Fruit fly (Drosophila melanogaster) whole organism, embryonic: ENCODE results near the gene Vha36-3.

Source experiments
- Aef1 ChIP-seq: fragments of 200-800 bp; sonication (Bioruptor generic); IDR thresholded peaks from 3 replicates; pipeline ENCODE4 v1.3.6; 2022; ENCODE audit warnings: missing biosample characterization, missing genetic modification characterization
- CG1024 ChIP-seq: fragments of 200-800 bp; sonication (Bioruptor generic); IDR thresholded peaks from 2 replicates; pipeline ENCODE4 v1.3.6; 2022; ENCODE audit warnings: missing biosample characterization, missing genetic modification characterization
- CG10274 ChIP-seq: fragments of 200-800 bp; sonication (Bioruptor generic); optimal IDR thresholded peaks from 3 replicates; lab custom pipeline; 2017; ENCODE audit warnings: missing biosample characterization, mild to moderate bottlenecking, missing genetic modification characterization
- CG12299 ChIP-seq: fragments of 200-800 bp; sonication (Bioruptor generic); optimal IDR thresholded peaks from 2 replicates; lab custom pipeline; 2018; ENCODE audit warnings: missing biosample characterization, mild to moderate bottlenecking, missing genetic modification characterization
- CG13624 ChIP-seq: fragments of 200-800 bp; sonication (Bioruptor generic); optimal IDR thresholded peaks from 2 replicates; lab custom pipeline; 2016; ENCODE audit warnings: missing biosample characterization, missing genetic modification characterization
- CG1602 ChIP-seq: fragments of 200-800 bp; sonication (Bioruptor generic); optimal IDR thresholded peaks from 3 replicates; lab custom pipeline; 2016; ENCODE audit warnings: missing biosample characterization, missing genetic modification characterization
- CG16813 ChIP-seq: fragments of 200-800 bp; sonication (Bioruptor generic); IDR thresholded peaks from 3 replicates; pipeline ENCODE4 v1.3.6; 2022; ENCODE audit warnings: missing biosample characterization, missing genetic modification characterization; ENCODE audit not compliant: partially characterized antibody
- CG16863 ChIP-seq: fragments of 200-800 bp; sonication (Bioruptor generic); optimal IDR thresholded peaks from 3 replicates; lab custom pipeline; 2016; ENCODE audit warnings: missing biosample characterization, missing genetic modification characterization
- CG17568 ChIP-seq: fragments of 200-800 bp; sonication (Bioruptor generic); optimal IDR thresholded peaks from 2 replicates; lab custom pipeline; 2018; ENCODE audit warnings: missing biosample characterization, mild to moderate bottlenecking, missing genetic modification characterization, moderate library complexity
- CG17612 ChIP-seq: fragments of 200-800 bp; sonication (Bioruptor generic); IDR thresholded peaks from 2 replicates; pipeline ENCODE4 v1.3.6; 2022; ENCODE audit warnings: missing biosample characterization, missing genetic modification characterization
- CG2712 ChIP-seq: fragments of 200-800 bp; optimal IDR thresholded peaks from 3 replicates; lab custom pipeline; 2019; ENCODE audit warnings: missing biosample characterization, mild to moderate bottlenecking, missing genetic modification characterization, moderate library complexity
- CG31365 ChIP-seq: fragments of 200-800 bp; sonication (Bioruptor generic); optimal IDR thresholded peaks from 2 replicates; lab custom pipeline; 2018; ENCODE audit warnings: missing biosample characterization, mild to moderate bottlenecking, missing genetic modification characterization
- CG34376 ChIP-seq: fragments of 200-800 bp; sonication (Bioruptor generic); optimal IDR thresholded peaks from 2 replicates; lab custom pipeline; 2018; ENCODE audit warnings: missing biosample characterization, mild to moderate bottlenecking, missing genetic modification characterization
- CG42726 ChIP-seq: fragments of 200-800 bp; sonication (Bioruptor generic); IDR thresholded peaks from 2 replicates; pipeline ENCODE4 v1.3.6; 2022; ENCODE audit warnings: missing biosample characterization, missing genetic modification characterization; ENCODE audit not compliant: partially characterized antibody
- CG4404 ChIP-seq: fragments of 200-800 bp; sonication (Bioruptor generic); IDR thresholded peaks from 2 replicates; pipeline ENCODE4 v1.3.6; 2022; ENCODE audit warnings: missing biosample characterization, missing genetic modification characterization
- CG5245 ChIP-seq: fragments of 200-800 bp; sonication (Bioruptor generic); optimal IDR thresholded peaks from 3 replicates; lab custom pipeline; 2016; ENCODE audit warnings: missing biosample characterization, missing genetic modification characterization
- CG6765 ChIP-seq: fragments of 200-800 bp; sonication (Bioruptor generic); optimal IDR thresholded peaks from 3 replicates; lab custom pipeline; 2017; ENCODE audit warnings: missing biosample characterization, mild to moderate bottlenecking, missing genetic modification characterization
- CG7556 ChIP-seq: fragments of 200-800 bp; sonication (Bioruptor generic); optimal IDR thresholded peaks from 2 replicates; lab custom pipeline; 2017; ENCODE audit warnings: missing biosample characterization, mild to moderate bottlenecking, missing genetic modification characterization
- CG9609 ChIP-seq: fragments of 200-800 bp; sonication (Bioruptor generic); optimal IDR thresholded peaks from 3 replicates; lab custom pipeline; 2016; ENCODE audit warnings: missing biosample characterization, missing genetic modification characterization
- CHES-1-like ChIP-seq: fragments of 200-800 bp; sonication (Bioruptor generic); optimal IDR thresholded peaks from 2 replicates; lab custom pipeline; 2016; ENCODE audit warnings: missing biosample characterization, missing genetic modification characterization
- Deaf1 ChIP-seq: fragments of 200-800 bp; optimal IDR thresholded peaks from 3 replicates; lab custom pipeline; 2019; ENCODE audit warnings: missing biosample characterization, mild to moderate bottlenecking, missing genetic modification characterization, moderate library complexity
- Dek ChIP-seq: fragments of 200-800 bp; sonication (Bioruptor generic); optimal IDR thresholded peaks from 3 replicates; lab custom pipeline; 2019; ENCODE audit warnings: missing biosample characterization, mild to moderate bottlenecking, missing genetic modification characterization, moderate library complexity
- Dref ChIP-seq: fragments of 200-800 bp; sonication (Bioruptor generic); IDR thresholded peaks from 2 replicates; pipeline ENCODE4 v1.3.6; 2022; ENCODE audit warnings: missing biosample characterization, missing genetic modification characterization
- Hey ChIP-seq: fragments of 200-800 bp; sonication (Bioruptor generic); optimal IDR thresholded peaks from 3 replicates; lab custom pipeline; 2018; ENCODE audit warnings: missing biosample characterization, mild to moderate bottlenecking, missing genetic modification characterization
- Hmx ChIP-seq: fragments of 200-800 bp; sonication (Bioruptor generic); optimal IDR thresholded peaks from 2 replicates; lab custom pipeline; 2016; ENCODE audit warnings: missing biosample characterization, missing genetic modification characterization
- Hr39 ChIP-seq: fragments of >200 bp; optimal IDR thresholded peaks from 2 replicates; lab custom pipeline; 2017
- Nf-YC ChIP-seq: fragments of 200-800 bp; optimal IDR thresholded peaks from 3 replicates; lab custom pipeline; 2019; ENCODE audit warnings: missing biosample characterization, mild to moderate bottlenecking, missing genetic modification characterization, moderate library complexity
- Opbp ChIP-seq: fragments of 200-800 bp; sonication (Bioruptor generic); IDR thresholded peaks from 3 replicates; pipeline ENCODE4 v1.3.6; 2022; ENCODE audit warnings: missing biosample characterization, missing genetic modification characterization; ENCODE audit not compliant: partially characterized antibody
- Poxn ChIP-seq: fragments of 200-800 bp; sonication (Bioruptor generic); IDR thresholded peaks from 2 replicates; pipeline ENCODE4 v1.3.6; 2022; ENCODE audit warnings: missing biosample characterization, missing genetic modification characterization
- Rx ChIP-seq: fragments of 200-800 bp; sonication (Bioruptor generic); IDR thresholded peaks from 2 replicates; pipeline ENCODE4 v1.3.6; 2022; ENCODE audit warnings: missing biosample characterization, missing genetic modification characterization
- Stat92E ChIP-seq, 3 experiments: fragments of >200 bp in 2 of 3; fragments of 200-800 bp in 1 of 3; sonication (Bioruptor generic) in 1 of 3; optimal IDR thresholded peaks; 2 replicates each; lab custom pipeline; 2017 to 2019; ENCODE audit warnings: missing biosample characterization in 3 of 3, missing genetic modification characterization in 3 of 3, mild to moderate bottlenecking in 1 of 3, moderate library complexity in 1 of 3
- ap ChIP-seq: fragments of 200-800 bp; sonication (Bioruptor generic); IDR thresholded peaks from 2 replicates; pipeline ENCODE4 v1.3.6; 2022; ENCODE audit warnings: missing biosample characterization, missing genetic modification characterization
- ato ChIP-seq: fragments of 200-800 bp; sonication (Bioruptor generic); IDR thresholded peaks from 2 replicates; pipeline ENCODE4 v1.3.6; 2022; ENCODE audit warnings: missing biosample characterization, missing genetic modification characterization; ENCODE audit not compliant: partially characterized antibody
- btn ChIP-seq: fragments of 200-800 bp; sonication (Bioruptor generic); optimal IDR thresholded peaks from 2 replicates; lab custom pipeline; 2016; ENCODE audit warnings: missing biosample characterization, missing genetic modification characterization
- croc ChIP-seq: fragments of 200-800 bp; sonication (Bioruptor generic); conservative IDR thresholded peaks from 3 replicates; pipeline ENCODE4 v1.3.6; 2022; ENCODE audit warnings: missing biosample characterization, missing genetic modification characterization
- da ChIP-seq: fragments of 200-800 bp; sonication (Bioruptor generic); optimal IDR thresholded peaks from 2 replicates; lab custom pipeline; 2016; ENCODE audit warnings: missing biosample characterization, missing genetic modification characterization
- dan ChIP-seq: fragments of 200-800 bp; sonication (Bioruptor generic); IDR thresholded peaks from 2 replicates; pipeline ENCODE4 v1.3.6; 2022; ENCODE audit warnings: missing biosample characterization, missing genetic modification characterization
- dpn ChIP-seq, 2 experiments: fragments of 200-800 bp; sonication (Bioruptor generic); optimal IDR thresholded peaks; 3 replicates each; lab custom pipeline; 2016; ENCODE audit warnings: missing biosample characterization in 2 of 2, missing genetic modification characterization in 2 of 2
- esg ChIP-seq: fragments of 200-800 bp; sonication (Bioruptor generic); conservative IDR thresholded peaks from 2 replicates; pipeline ENCODE4 v1.3.6; 2022; ENCODE audit warnings: missing biosample characterization, missing genetic modification characterization
- fru ChIP-seq: fragments of >200 bp; optimal IDR thresholded peaks from 2 replicates; lab custom pipeline; 2017
- grn ChIP-seq: fragments of 200-800 bp; sonication (Bioruptor generic); optimal IDR thresholded peaks from 3 replicates; lab custom pipeline; 2017; ENCODE audit warnings: missing biosample characterization, missing genetic modification characterization
- her ChIP-seq: fragments of 200-800 bp; sonication (Bioruptor generic); optimal IDR thresholded peaks from 2 replicates; lab custom pipeline; 2016; ENCODE audit warnings: missing biosample characterization, missing genetic modification characterization
- pita ChIP-seq: fragments of 200-800 bp; sonication (Bioruptor generic); optimal IDR thresholded peaks from 2 replicates; lab custom pipeline; 2017; ENCODE audit warnings: missing biosample characterization, mild to moderate bottlenecking, missing genetic modification characterization
- pnt ChIP-seq: fragments of 200-800 bp; sonication (Bioruptor generic); optimal IDR thresholded peaks from 3 replicates; lab custom pipeline; 2016; ENCODE audit warnings: missing biosample characterization, missing genetic modification characterization
- prd ChIP-seq, 3 experiments: fragments of >200 bp in 2 of 3; fragments of 200-800 bp in 1 of 3; sonication (Bioruptor generic) in 1 of 3; optimal IDR thresholded peaks in 2 of 3; IDR thresholded peaks in 1 of 3; 2 replicates in 2 of 3; 3 replicates in 1 of 3; pipeline versions ENCODE4 v1.3.6 to Lab custom; 2017 to 2022; ENCODE audit warnings: missing biosample characterization in 1 of 3, missing genetic modification characterization in 1 of 3
- sim ChIP-seq: fragments of 200-800 bp; sonication (Bioruptor generic); IDR thresholded peaks from 2 replicates; pipeline ENCODE4 v1.3.6; 2022; ENCODE audit warnings: missing biosample characterization, missing genetic modification characterization
- tap ChIP-seq: fragments of 200-800 bp; optimal IDR thresholded peaks from 3 replicates; lab custom pipeline; 2019; ENCODE audit warnings: missing biosample characterization, mild to moderate bottlenecking, missing genetic modification characterization, moderate library complexity
- tio ChIP-seq: fragments of 200-800 bp; sonication (Bioruptor generic); optimal IDR thresholded peaks from 2 replicates; lab custom pipeline; 2017; ENCODE audit warnings: missing biosample characterization, missing genetic modification characterization, inconsistent platforms
- tup ChIP-seq: fragments of 200-800 bp; sonication (Bioruptor generic); optimal IDR thresholded peaks from 2 replicates; lab custom pipeline; 2016; ENCODE audit warnings: missing biosample characterization, mild to moderate bottlenecking, missing genetic modification characterization, moderate library complexity
- zf30C ChIP-seq: fragments of 200-800 bp; sonication (Bioruptor generic); optimal IDR thresholded peaks from 3 replicates; lab custom pipeline; 2018; ENCODE audit warnings: missing biosample characterization, mild to moderate bottlenecking, missing genetic modification characterization
- zfh2 ChIP-seq: fragments of 200-800 bp; sonication (Bioruptor generic); optimal IDR thresholded peaks from 2 replicates; lab custom pipeline; 2016; ENCODE audit warnings: missing biosample characterization, missing genetic modification characterization

The Vha36-3 gene

DNA sequence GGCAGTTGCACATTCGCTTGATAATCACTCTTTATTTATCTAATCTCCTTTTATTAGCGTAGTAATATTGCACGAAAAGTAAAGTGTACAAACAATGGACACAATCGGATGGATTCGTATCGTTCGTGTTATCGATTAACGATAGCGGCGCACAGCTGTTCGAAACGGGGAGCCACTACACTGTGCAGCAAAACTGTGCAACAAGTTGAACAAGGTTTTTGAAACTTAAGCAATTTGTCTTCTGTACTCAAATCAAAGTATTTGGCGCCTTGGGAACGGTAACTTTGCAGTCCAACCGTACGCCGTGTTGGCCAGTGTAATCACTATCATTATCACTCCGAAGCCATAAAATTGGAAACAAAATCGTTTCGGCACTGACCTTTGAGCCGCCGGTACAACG is 39.3 kb upstream of the Vha36-3 start, which contains the start of the genes Tsp3A and Seipin (continued):
- TF ChIP-seq CG17568 (GFP tag; lab: Kevin White, UChicago) (no peak), CG13624 (GFP tag; lab: Kevin White, UChicago) (peak; percentile 90), zf30C (GFP tag; lab: Kevin White, UChicago) (peak; percentile 66), fru (lab: Kevin White, UChicago) (no peak), sim (GFP tag; lab: Robert Waterston, UW) (peak; percentile 47; the same call in 1 of the 2 replicates), grn (GFP tag; lab: Kevin White, UChicago) (peak; percentile 86), croc (GFP tag; lab: Robert Waterston, UW) (peak; percentile 36; the same call in 2 of the 3 replicates), dan (GFP tag; lab: Robert Waterston, UW) (peak; percentile 38; the same call in 1 of the 2 replicates), CG12299 (tag; lab: Kevin White, UChicago) (peak; percentile 79), pnt (peak; percentile 57), CG2712 (tag; lab: Kevin White, UChicago) (peak; percentile 77), Stat92E (GFP tag; optimal IDR thresholded peaks at IDR 0.05; lab: Kevin White, UChicago) (peak in 1 of 3 experiments; percentile 37), Hmx (GFP tag; lab: Kevin White, UChicago) (no peak), CG9609 (GFP tag; lab: Kevin White, UChicago) (peak; percentile 77), Dref (peak; percentile 65), Rx (GFP tag; lab: Robert Waterston, UW) (peak; percentile 88), btn (GFP tag; lab: Kevin White, UChicago) (peak; percentile 58), Deaf1 (tag; lab: Kevin White, UChicago) (peak; percentile 70), CHES-1-like (GFP tag; lab: Kevin White, UChicago) (peak; percentile 82), dpn (GFP tag; optimal IDR thresholded peaks at IDR 0.05; lab: Kevin White, UChicago) (peak; percentile 75 to 89), her (GFP tag; lab: Kevin White, UChicago) (peak; percentile 85), CG6765 (peak; percentile 84), CG1602 (GFP tag; lab: Kevin White, UChicago) (peak; percentile 65), Dek (tag; lab: Kevin White, UChicago) (peak; percentile 88), CG17612 (GFP tag; lab: Robert Waterston, UW) (peak; percentile 73), CG1024 (GFP tag; lab: Robert Waterston, UW) (peak; percentile 77), CG42726 (GFP tag; lab: Robert Waterston, UW) (no peak), CG7556 (GFP tag; lab: Kevin White, UChicago) (peak; percentile 80), CG5245 (peak; percentile 46), prd (optimal IDR thresholded peaks at IDR 0.05; lab: Kevin White, UChicago) (no peak), prd (GFP tag; IDR thresholded peaks at IDR 0.05; lab: Robert Waterston, UW) (peak; percentile 88), Aef1 (GFP tag; lab: Robert Waterston, UW) (peak; percentile 84), zfh2 (GFP tag; lab: Kevin White, UChicago) (peak; percentile 85), ato (GFP tag; lab: Robert Waterston, UW) (peak; percentile 54; the same call in 1 of the 2 replicates), tap (tag; lab: Kevin White, UChicago) (no peak), Poxn (GFP tag; lab: Robert Waterston, UW) (peak; percentile 41; the same call in 1 of the 2 replicates), Opbp (GFP tag; lab: Robert Waterston, UW) (no peak; the same call in 2 of the 3 replicates), pita (GFP tag; lab: Kevin White, UChicago) (no peak), da (peak; percentile 69), tio (no peak), Hey (peak; percentile 44), CG34376 (peak; percentile 98), CG31365 (tag; lab: Kevin White, UChicago) (peak; percentile 80), CG16863 (GFP tag; lab: Kevin White, UChicago) (peak; percentile 66), CG4404 (GFP tag; lab: Robert Waterston, UW) (peak; percentile 16; the same call in 1 of the 2 replicates), Nf-YC (tag; lab: Kevin White, UChicago) (peak; percentile 49), CG10274 (GFP tag; lab: Kevin White, UChicago) (peak; percentile 76), ap (GFP tag; lab: Robert Waterston, UW) (peak; percentile 82), esg (peak; percentile 75), tup (GFP tag; lab: Kevin White, UChicago) (peak; percentile 49), CG16813 (GFP tag; lab: Robert Waterston, UW) (peak; percentile 40; the same call in 1 of the 3 replicates), Hr39 (lab: Kevin White, UChicago) (no peak)
